Fruit fly (Drosophila melanogaster): ENCODE measurements around the gene Gr63a.

dm6 chr3L:3925487-3925886 lies 29.1 kb upstream of the Gr63a start:
- TF ChIP-seq psq (optimal IDR thresholded peaks at IDR 0.05): no peak
- no peak for TF ChIP-seq pan (optimal IDR thresholded peaks at IDR 0.05)
- no peak for TF ChIP-seq CG8478 (optimal IDR thresholded peaks at IDR 0.05)
